Fruit fly (Drosophila melanogaster) whole organism, prepupa: Measurements from ENCODE around the gene yrt.

Experiments used
- CG15336 ChIP-seq: fragments of 200-800 bp; sonication (Bioruptor generic); IDR thresholded peaks from 2 replicates; pipeline ENCODE4 v1.3.6; 2022; ENCODE audit warnings: missing biosample characterization, missing genetic modification characterization
- CG8319 ChIP-seq: fragments of 200-800 bp; sonication (Bioruptor generic); optimal IDR thresholded peaks from 3 replicates; lab custom pipeline; 2016; ENCODE audit warnings: missing biosample characterization, missing genetic modification characterization
- Hr38 ChIP-seq: sonication (Bioruptor generic); optimal IDR thresholded peaks from 2 replicates; lab custom pipeline; 2016; ENCODE audit warnings: missing biosample characterization, missing genetic modification characterization

DNA sequence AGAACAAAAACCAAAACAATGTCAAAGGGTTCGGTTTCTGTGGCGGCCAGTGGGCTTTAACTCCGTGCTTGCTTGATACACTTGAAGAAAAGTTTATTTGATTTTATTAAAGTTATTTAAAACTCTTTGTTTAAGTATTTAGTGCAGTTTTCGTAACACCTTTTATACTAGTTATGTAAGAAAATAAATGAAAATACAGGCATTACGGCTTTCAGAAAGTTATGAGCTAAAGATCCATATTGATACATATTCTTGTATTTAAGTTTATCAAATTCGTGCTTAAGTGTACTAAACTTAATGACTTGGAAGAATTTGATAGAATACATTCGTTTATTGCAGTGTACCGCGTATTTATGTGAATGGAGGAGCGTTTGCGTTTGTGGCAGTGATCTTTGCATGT, 11.7 kb upstream of the yrt start:
- TF ChIP-seq CG8319 (GFP tag; lab: Kevin White, UChicago) (no peak), CG15336 (GFP tag; lab: Robert Waterston, UW) (no peak), Hr38 (GFP tag; lab: Kevin White, UChicago) (no peak)
